Fruit fly (Drosophila melanogaster): ENCODE results near the gene CG14990.

The CG14990 gene

dm6 chr3L:4138804-4139521 is 46.0 kb downstream of the CG14990 start, which contains the start of the genes Rop and Ras64B (continued):
- TF ChIP-seq tin (GFP tag; optimal IDR thresholded peaks at IDR 0.05) (no peak), sens (GFP tag) (peak; percentile 90), ash1 (GFP tag; optimal IDR thresholded peaks at IDR 0.05) (peak; percentile 4), jigr1 (GFP tag; IDR thresholded peaks at IDR 0.05) (no peak), CG7963 (GFP tag; IDR thresholded peaks at IDR 0.05; ENCODE audit: partially characterized antibody) (peak; percentile 77), Sry-δ (GFP tag; optimal IDR thresholded peaks at IDR 0.05) (peak; percentile 99), run (tag; optimal IDR thresholded peaks at IDR 0.05) (peak; percentile 13), wek (GFP tag; optimal IDR thresholded peaks at IDR 0.05) (no peak), gro (GFP tag; optimal IDR thresholded peaks at IDR 0.05) (peak; percentile 53), Jarid2 (GFP tag; optimal IDR thresholded peaks at IDR 0.05) (peak; percentile 62), CG7786 (GFP tag; optimal IDR thresholded peaks at IDR 0.05) (peak; percentile 15), tna (GFP tag; IDR thresholded peaks at IDR 0.05; ENCODE audit: partially characterized antibody) (peak; percentile 65), CG2129 (GFP tag; IDR thresholded peaks at IDR 0.05; ENCODE audit: partially characterized antibody) (peak; percentile 45; the same call in 1 of the 2 replicates), Hr78 (GFP tag; optimal IDR thresholded peaks at IDR 0.05) (no peak), ro (GFP tag; IDR thresholded peaks at IDR 0.05) (no peak), Myb (GFP tag; optimal IDR thresholded peaks at IDR 0.05) (peak; percentile 62), Chrac-16 (GFP tag; optimal IDR thresholded peaks at IDR 0.05) (no peak), gcm (GFP tag; optimal IDR thresholded peaks at IDR 0.05) (peak; percentile 36), CG15073 (GFP tag; optimal IDR thresholded peaks at IDR 0.05) (no peak), chm (GFP tag; IDR thresholded peaks at IDR 0.05) (no peak), ac (GFP tag; optimal IDR thresholded peaks at IDR 0.05) (no peak), CG1832 (GFP tag; optimal IDR thresholded peaks at IDR 0.05) (no peak), ci (GFP tag; IDR thresholded peaks at IDR 0.05) (peak; percentile 52; the same call in 1 of the 3 replicates), CG8281 (tag; optimal IDR thresholded peaks at IDR 0.05) (no peak), bowl (GFP tag; IDR thresholded peaks at IDR 0.05) (no peak), CG15601 (tag; optimal IDR thresholded peaks at IDR 0.05) (peak; percentile 42), Dad (GFP tag; optimal IDR thresholded peaks at IDR 0.05) (peak; percentile 47), zfh1 (GFP tag; IDR thresholded peaks at IDR 0.05) (no peak), CG10565 (GFP tag; optimal IDR thresholded peaks at IDR 0.05) (no peak), hth (optimal IDR thresholded peaks at IDR 0.05) (no peak), CG4854 (GFP tag; optimal IDR thresholded peaks at IDR 0.05) (peak; percentile 13), NFAT (GFP tag; IDR thresholded peaks at IDR 0.05) (no peak), Atf3 (GFP tag; optimal IDR thresholded peaks at IDR 0.05) (peak; percentile 32), cg (GFP tag; optimal IDR thresholded peaks at IDR 0.05) (peak; percentile 35), CG2202 (tag; optimal IDR thresholded peaks at IDR 0.05) (peak; percentile 12), MTF-1 (GFP tag; optimal IDR thresholded peaks at IDR 0.05; ENCODE audit: borderline replicate concordance) (peak; percentile 82), schlank (tag; optimal IDR thresholded peaks at IDR 0.05) (no peak), Dbx (GFP tag; IDR thresholded peaks at IDR 0.05) (peak; percentile 19; the same call in 1 of the 3 replicates), Lhr (GFP tag; optimal IDR thresholded peaks at IDR 0.05) (peak; percentile 73), Abd-B (GFP tag; optimal IDR thresholded peaks at IDR 0.05) (peak; percentile 51), lmd (GFP tag; IDR thresholded peaks at IDR 0.05) (no peak), CG34224 (GFP tag; IDR thresholded peaks at IDR 0.05; ENCODE audit: partially characterized antibody) (peak; percentile 86), CG16779 (GFP tag; IDR thresholded peaks at IDR 0.05) (no peak), ap (GFP tag; IDR thresholded peaks at IDR 0.05) (no peak), pb (GFP tag; optimal IDR thresholded peaks at IDR 0.05) (peak; percentile 30), CHES-1-like (GFP tag; optimal IDR thresholded peaks at IDR 0.05) (peak; percentile 75), CG8478 (optimal IDR thresholded peaks at IDR 0.05) (no peak), CG12942 (GFP tag; optimal IDR thresholded peaks at IDR 0.05) (no peak), CG10321 (GFP tag; IDR thresholded peaks at IDR 0.05) (no peak), ken (GFP tag; IDR thresholded peaks at IDR 0.05) (no peak)

All from whole organism, embryonic.